Worm (Caenorhabditis elegans) whole organism, L4/young adult: ENCODE results near the gene D1046.18.

Experiments used
- W03F9.2 ChIP-seq: fragments of 150-350 bp; optimal IDR thresholded peaks from 2 replicates; lab custom pipeline; 2014; ENCODE audit warnings: missing biosample characterization, missing genetic modification characterization
- dao-5 ChIP-seq: sonication (generic microtip); optimal IDR thresholded peaks from 2 replicates; lab custom pipeline; 2016; ENCODE audit warnings: missing genotype, missing genetic modification characterization, moderate library complexity, missing compliant biosample characterization
- him-1 ChIP-seq: sonication (generic microtip); optimal IDR thresholded peaks from 2 replicates; lab custom pipeline; 2016; ENCODE audit warnings: missing genotype, missing genetic modification reagents, missing genetic modification characterization, missing compliant biosample characterization

D1046.18 gene

DNA sequence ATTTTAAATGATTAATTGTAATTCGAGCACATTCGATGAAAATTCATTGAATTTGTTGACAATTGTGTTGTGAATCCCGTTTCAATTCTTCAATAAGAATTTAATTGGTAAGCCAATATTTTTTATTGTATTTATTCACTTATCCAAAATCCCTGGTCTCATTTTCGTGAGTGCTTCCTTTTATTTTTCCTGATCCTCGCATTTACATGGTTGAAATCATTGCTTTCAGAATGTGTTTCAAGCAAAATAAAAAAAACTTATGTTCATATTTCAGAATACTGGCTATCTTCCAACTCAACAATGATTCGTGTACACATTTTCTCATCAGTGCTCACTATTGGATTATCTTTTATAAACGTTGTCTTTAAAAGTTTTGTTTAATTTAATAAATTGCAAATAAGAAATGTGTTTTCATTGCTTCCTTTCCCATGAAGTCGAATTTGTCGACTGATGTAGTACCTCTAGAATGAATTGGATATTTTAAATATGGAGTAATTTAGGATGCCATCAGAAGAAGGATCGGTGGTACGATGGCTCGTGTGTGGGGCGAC, at the start of gene D1046.18, which contains the start of gene slc-25A26:
TSS of gene D1046.18 (plus strand) at position 301 of the 551 bp plus-strand sequence.
TSS of gene slc-25A26 (plus strand) at position 501 of the 551 bp plus-strand sequence.
- TF ChIP-seq him-1 (tag; lab: Kevin White, UChicago) (no peak), dao-5 (tag; lab: Kevin White, UChicago) (no peak), W03F9.2 (no peak)

ce11 chrIV:8881181-8881580, 48.9 kb upstream of the D1046.18 start, which contains the start of gene C09G9.8:
Gene C09G9.8, plus strand, starts transcription at chrIV:8881481.
- TF ChIP-seq him-1 (tag; lab: Kevin White, UChicago) (no peak), W03F9.2 (no peak), dao-5 (tag; lab: Kevin White, UChicago) (no peak)

DNA sequence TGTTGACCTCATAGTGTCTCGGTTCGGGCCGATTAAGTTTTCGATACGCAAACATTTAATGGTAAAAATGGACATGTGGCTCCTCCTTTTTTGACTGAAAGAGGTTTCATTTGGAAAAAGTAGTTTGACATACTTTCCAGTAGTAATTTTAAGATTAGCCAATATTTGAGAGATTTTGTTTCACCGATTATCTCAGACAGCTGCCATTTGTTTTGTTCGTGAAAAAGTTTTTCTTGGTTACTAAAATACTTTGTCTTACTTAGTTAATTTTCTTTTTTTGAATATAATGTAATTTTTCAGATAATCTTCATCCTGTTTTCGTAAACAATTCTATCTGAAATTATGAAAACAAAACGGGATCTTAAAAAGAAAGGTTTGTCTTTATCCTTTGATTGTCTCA, 43.8 kb upstream of the D1046.18 start, which contains the start of gene C09G9.5:
TSS of gene C09G9.5 (plus strand) at position 301 of the 400 bp plus-strand sequence.
- TF ChIP-seq dao-5 (tag; lab: Kevin White, UChicago): no peak
- no peak for TF ChIP-seq W03F9.2
- TF ChIP-seq him-1 (tag; lab: Kevin White, UChicago): no peak

DNA sequence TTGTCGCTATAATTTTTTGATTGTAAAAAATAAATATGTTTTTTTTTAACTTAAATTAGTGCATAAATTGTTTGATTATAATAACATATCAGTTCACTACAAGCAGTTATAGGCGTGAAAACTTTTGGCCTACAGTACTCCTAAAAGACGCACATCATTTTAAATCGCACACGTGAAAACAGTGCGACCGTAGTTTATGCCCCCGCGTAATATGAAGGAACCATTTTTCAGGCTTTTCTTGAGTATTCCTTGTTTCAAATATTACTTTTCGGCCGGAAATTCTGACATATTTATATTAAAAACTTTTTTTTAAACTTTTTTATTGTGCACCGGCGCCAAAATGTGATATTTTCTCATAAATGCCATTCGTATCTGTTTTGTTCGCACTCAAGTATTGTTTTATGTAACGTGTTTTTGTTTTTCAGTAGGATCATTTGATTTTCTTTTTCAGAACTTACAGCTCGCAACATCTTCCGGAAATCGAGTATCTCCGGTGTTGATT, 41.5 kb upstream of the D1046.18 start, which contains the start of gene oma-1:
TSS of gene oma-1 (plus strand) at position 452 of the 502 bp plus-strand sequence.
- TF ChIP-seq him-1 (tag; lab: Kevin White, UChicago) (no peak), W03F9.2 (peak; percentile 26)

DNA sequence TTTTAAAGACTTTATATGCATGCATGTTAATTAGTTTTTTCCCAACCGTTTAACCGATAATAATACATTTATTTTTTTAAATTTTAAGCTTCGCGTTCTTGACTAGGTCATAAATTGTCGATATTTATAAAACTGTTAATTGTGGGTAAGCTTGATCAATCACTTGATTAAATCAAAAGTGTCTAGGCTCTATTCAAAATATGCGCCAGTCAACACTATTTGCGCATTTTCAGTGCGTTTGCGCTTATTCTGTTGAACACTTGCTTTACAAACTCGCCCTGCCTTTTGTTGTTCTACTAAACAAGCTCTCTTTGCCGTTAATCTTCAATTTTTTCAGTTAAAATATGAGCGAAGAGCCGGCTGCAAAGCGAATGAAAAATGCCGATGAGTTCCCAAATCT, 38.9 kb upstream of the D1046.18 start, which contains the start of gene spr-2:
TSS of gene spr-2 (plus strand) at position 332 of the 400 bp plus-strand sequence.
- TF ChIP-seq him-1 (tag; lab: Kevin White, UChicago) (no peak), dao-5 (tag; lab: Kevin White, UChicago) (no peak), W03F9.2 (peak; percentile 56)

ce11 chrIV:8892558-8892957, 37.5 kb upstream of the D1046.18 start, which contains the start of gene C27B7.2:
Gene C27B7.2, plus strand, starts transcription at chrIV:8892858.
- no peak for TF ChIP-seq him-1 (tag; lab: Kevin White, UChicago)
- TF ChIP-seq dao-5 (tag; lab: Kevin White, UChicago): no peak
- TF ChIP-seq W03F9.2: no peak

DNA sequence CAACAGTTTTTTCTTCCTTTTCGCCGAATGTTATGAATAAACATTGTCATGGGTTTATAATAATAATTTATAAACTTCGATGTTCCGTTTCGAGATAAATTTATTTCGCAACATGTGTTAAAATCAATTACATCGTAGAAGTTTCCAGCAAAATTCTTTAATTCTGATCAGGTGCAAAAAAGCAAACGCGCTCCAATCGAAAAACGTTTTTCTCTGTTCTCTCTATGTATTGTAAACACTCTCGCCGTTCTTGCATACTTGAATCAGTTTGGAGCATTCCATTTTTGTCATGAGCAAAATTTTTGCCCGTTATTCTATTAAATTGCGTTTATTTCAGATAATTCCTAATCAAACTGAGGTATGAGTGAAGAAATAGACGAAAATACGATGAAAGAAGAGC, 36.3 kb upstream of the D1046.18 start, which contains the start of gene rad-54.L2:
TSS of gene rad-54.L2 (plus strand) at position 332 of the 400 bp plus-strand sequence.
- TF ChIP-seq W03F9.2 (peak; percentile 80), him-1 (tag; lab: Kevin White, UChicago) (no peak)

- no peak for TF ChIP-seq W03F9.2
- no peak for TF ChIP-seq him-1 (tag; lab: Kevin White, UChicago)
- TF ChIP-seq dao-5 (tag; lab: Kevin White, UChicago): no peak
These were observed 28.7 kb upstream of the D1046.18 start, which contains the start of gene C27B7.5 for ce11 chrIV:8901346-8901745. Gene C27B7.5, plus strand, starts transcription at chrIV:8901646.

DNA sequence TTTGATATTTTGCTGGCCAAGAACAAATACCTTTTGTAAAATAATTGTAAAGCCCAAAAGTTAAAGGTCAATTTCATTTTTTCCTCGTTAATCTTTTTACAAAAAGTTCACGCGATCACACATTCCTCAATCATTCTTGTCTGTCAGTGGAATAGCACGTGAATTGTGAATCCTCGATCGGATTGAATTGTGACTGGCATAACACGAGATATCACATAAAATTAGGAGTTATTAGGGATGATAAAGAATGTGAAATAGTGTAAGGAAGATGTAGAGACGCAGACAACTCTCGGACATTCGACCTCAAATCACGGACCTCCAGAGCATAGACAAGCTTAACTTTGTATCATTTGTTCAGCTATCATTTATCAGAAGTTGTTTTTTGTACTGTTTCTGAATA, 23.9 kb upstream of the D1046.18 start, which contains the start of gene C27B7.6:
TSS of gene C27B7.6 (minus strand) at position 182 of the 400 bp plus-strand sequence.
- TF ChIP-seq dao-5 (tag; lab: Kevin White, UChicago): no peak
- TF ChIP-seq him-1 (tag; lab: Kevin White, UChicago): no peak
- no peak for TF ChIP-seq W03F9.2

ce11 chrIV:8906743-8907142, 23.3 kb upstream of the D1046.18 start, which contains the start of gene C27B7.7:
Gene C27B7.7, plus strand, starts transcription at chrIV:8907043.
- TF ChIP-seq W03F9.2 (no peak), dao-5 (tag; lab: Kevin White, UChicago) (no peak), him-1 (tag; lab: Kevin White, UChicago) (no peak)

DNA sequence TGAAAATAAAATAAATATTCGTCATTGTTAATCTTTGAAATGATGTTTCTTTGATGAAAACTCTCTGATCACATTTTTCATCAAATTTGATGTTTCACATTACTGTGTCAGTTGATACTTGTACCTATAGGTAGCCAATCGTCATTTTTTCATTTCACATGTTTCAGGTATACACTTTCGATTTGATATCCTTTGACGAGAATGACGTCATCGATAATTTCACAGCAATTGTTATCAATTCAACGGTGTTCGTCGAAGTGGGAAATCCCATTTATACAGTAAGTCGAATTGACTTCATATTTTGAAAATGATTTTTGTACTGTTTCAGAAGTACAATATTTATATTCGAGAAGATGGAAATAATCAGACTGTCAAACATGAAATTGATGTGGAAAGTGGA, 15.9 kb upstream of the D1046.18 start:
- TF ChIP-seq dao-5 (tag; lab: Kevin White, UChicago) (no peak), W03F9.2 (no peak), him-1 (tag; lab: Kevin White, UChicago) (no peak)

ce11 chrIV:8916010-8916409, 14.0 kb upstream of the D1046.18 start, which contains the start of gene C27B7.9:
Gene C27B7.9, minus strand, starts transcription at chrIV:8916110.
- TF ChIP-seq him-1 (tag; lab: Kevin White, UChicago) (no peak), dao-5 (tag; lab: Kevin White, UChicago) (no peak), W03F9.2 (no peak)

DNA sequence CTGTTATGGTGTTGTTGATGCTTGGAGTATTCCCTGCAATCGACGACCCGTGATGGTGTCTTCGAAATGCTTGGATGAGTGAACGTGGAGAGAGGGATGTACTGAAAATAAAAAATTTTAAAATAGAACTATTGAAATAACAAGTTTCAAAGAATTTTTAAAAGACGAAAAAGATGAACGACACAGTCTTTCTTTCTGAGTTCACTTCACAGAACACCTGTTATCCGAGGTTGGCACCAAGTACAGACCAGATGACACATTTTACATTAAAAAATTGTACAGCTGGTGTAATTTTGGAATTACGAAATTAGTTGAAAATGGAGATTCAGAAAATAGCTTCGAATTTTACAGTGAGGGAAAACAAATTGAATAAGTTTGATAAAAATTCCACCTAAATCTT, 11.3 kb upstream of the D1046.18 start, which contains the start of gene rap-1:
TSS of gene rap-1 (minus strand) at position 101 of the 400 bp plus-strand sequence.
- TF ChIP-seq dao-5 (tag; lab: Kevin White, UChicago) (no peak), him-1 (tag; lab: Kevin White, UChicago) (no peak), W03F9.2 (no peak)

DNA sequence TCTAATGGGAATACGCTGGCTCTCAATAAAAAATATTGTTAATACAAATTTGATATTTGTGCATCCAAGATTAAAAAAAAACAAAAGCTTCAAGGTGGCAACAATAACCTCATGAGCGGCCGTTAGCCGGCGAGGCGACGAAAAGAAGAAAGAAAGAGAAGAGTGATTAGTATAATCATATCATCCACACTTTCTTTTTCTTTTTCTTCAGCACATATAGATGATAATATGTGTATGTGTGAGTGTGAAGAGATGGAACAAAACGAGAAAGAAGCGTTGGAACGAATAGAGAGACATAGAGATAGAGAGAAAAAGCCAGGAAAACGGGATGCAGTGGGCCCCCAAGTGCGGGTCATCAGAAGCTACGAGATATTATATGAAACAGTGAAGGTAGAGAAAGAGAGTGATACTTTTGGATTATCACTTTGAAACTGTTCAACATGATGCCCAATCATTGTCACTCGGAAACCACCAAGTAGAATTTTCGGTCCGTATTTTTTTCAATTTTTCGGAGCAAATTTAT, 9.7 kb upstream of the D1046.18 start:
- TF ChIP-seq him-1 (tag; lab: Kevin White, UChicago): no peak
- TF ChIP-seq W03F9.2: no peak
- TF ChIP-seq dao-5 (tag; lab: Kevin White, UChicago): no peak
